Fruit fly (Drosophila melanogaster): ENCODE measurements around the gene nSMase.

DNA sequence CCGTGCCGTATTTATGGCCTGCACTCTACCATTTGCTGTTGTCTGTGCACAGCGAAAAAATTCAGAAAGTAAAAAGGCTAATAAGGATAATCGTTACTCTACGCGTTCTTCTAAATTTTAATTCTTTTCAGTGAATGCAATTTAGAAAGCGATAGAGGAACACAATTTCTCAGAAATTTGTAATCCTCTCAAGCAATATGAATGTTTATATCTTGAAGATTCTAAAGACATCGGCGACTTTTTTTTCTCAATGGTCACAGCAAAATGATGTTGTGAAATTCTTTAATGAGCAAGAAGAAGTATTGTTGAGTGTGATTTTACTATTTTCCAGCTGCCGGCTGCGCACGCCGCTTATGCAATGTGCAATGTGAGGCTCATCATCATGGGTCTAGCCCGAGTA, 33.9 kb downstream of the nSMase start:
- TF ChIP-seq CG4496 (GFP tag; IDR thresholded peaks at IDR 0.05), result no peak
- TF ChIP-seq rn (GFP tag; IDR thresholded peaks at IDR 0.05), result no peak
- peak; percentile 37 for TF ChIP-seq Pif1A (GFP tag; optimal IDR thresholded peaks at IDR 0.05)
- TF ChIP-seq Ets98B (GFP tag; IDR thresholded peaks at IDR 0.05), result peak; percentile 16; the same call in 1 of the 2 replicates
- TF ChIP-seq CG9948 (tag; optimal IDR thresholded peaks at IDR 0.05), result peak; percentile 11
- TF ChIP-seq CG17806 (tag; optimal IDR thresholded peaks at IDR 0.05), result peak; percentile 5

Measured in whole organism, pupa.